Worm (Caenorhabditis elegans) whole organism, mixed stage, embryonic: ENCODE measurements around the gene clec-228.

ENCODE experiments used
- M03D4.4 ChIP-seq: sonication (generic microtip); optimal IDR thresholded peaks from 2 replicates; lab custom pipeline; 2017; ENCODE audit warnings: mild to moderate bottlenecking, missing genetic modification characterization, missing compliant biosample characterization
- bed-3 ChIP-seq: fragments of 200-800 bp; sonication (Bioruptor generic); optimal IDR thresholded peaks from 3 replicates; lab custom pipeline; 2018; ENCODE audit warnings: mild to moderate bottlenecking, missing genetic modification characterization, moderate library complexity, missing compliant biosample characterization
- blmp-1 ChIP-seq: fragments of 150-350 bp; optimal IDR thresholded peaks from 2 replicates; lab custom pipeline; 2014; ENCODE audit warnings: missing biosample characterization, missing genetic modification characterization
- ceh-39 ChIP-seq: fragments of 150-350 bp; optimal IDR thresholded peaks from 2 replicates; lab custom pipeline; 2014; ENCODE audit warnings: missing biosample characterization, missing genetic modification characterization
- ceh-43 ChIP-seq: fragments of 200-800 bp; sonication (Bioruptor generic); optimal IDR thresholded peaks from 2 replicates; lab custom pipeline; 2018; ENCODE audit warnings: mild to moderate bottlenecking, missing genetic modification characterization, moderate library complexity, missing compliant biosample characterization
- ceh-83 ChIP-seq: fragments of 200-800 bp; sonication (Bioruptor generic); optimal IDR thresholded peaks from 2 replicates; lab custom pipeline; 2018; ENCODE audit warnings: mild to moderate bottlenecking, missing genetic modification characterization, missing compliant biosample characterization
- ces-1 ChIP-seq: fragments of 150-350 bp; optimal IDR thresholded peaks from 2 replicates; lab custom pipeline; 2014; ENCODE audit warnings: missing biosample characterization, missing genetic modification reagents, missing genetic modification characterization
- drap-1 ChIP-seq: fragments of 200-800 bp; sonication (Bioruptor generic); optimal IDR thresholded peaks from 3 replicates; lab custom pipeline; 2018; ENCODE audit warnings: mild to moderate bottlenecking, missing genetic modification characterization, missing compliant biosample characterization
- flh-1 ChIP-seq: fragments of 200-800 bp; sonication (Bioruptor generic); optimal IDR thresholded peaks from 2 replicates; lab custom pipeline; 2018; ENCODE audit warnings: mild to moderate bottlenecking, missing genetic modification characterization, moderate library complexity, missing compliant biosample characterization
- ham-2 ChIP-seq: fragments of 200-800 bp; sonication (Bioruptor generic); optimal IDR thresholded peaks from 2 replicates; lab custom pipeline; 2018; ENCODE audit warnings: mild to moderate bottlenecking, missing genetic modification characterization, missing compliant biosample characterization
- hlh-1 ChIP-seq: fragments of 150-350 bp; optimal IDR thresholded peaks from 2 replicates; lab custom pipeline; 2014; ENCODE audit warnings: missing biosample characterization, missing genetic modification reagents, missing genetic modification characterization
- lin-13 ChIP-seq: fragments of 150-350 bp; optimal IDR thresholded peaks from 2 replicates; lab custom pipeline; 2014; ENCODE audit warnings: missing biosample characterization, missing genetic modification characterization
- lin-32 ChIP-seq: fragments of 200-800 bp; sonication (Bioruptor generic); optimal IDR thresholded peaks from 2 replicates; lab custom pipeline; 2018; ENCODE audit warnings: mild to moderate bottlenecking, missing genetic modification characterization, missing compliant biosample characterization
- lsy-2 ChIP-seq: fragments of 150-350 bp; optimal IDR thresholded peaks from 2 replicates; lab custom pipeline; 2014; ENCODE audit warnings: missing biosample characterization, missing genetic modification characterization
- mab-5 ChIP-seq: fragments of 150-350 bp; optimal IDR thresholded peaks from 2 replicates; lab custom pipeline; 2014; ENCODE audit warnings: missing biosample characterization, missing genetic modification characterization
- mls-2 ChIP-seq: sonication (generic microtip); optimal IDR thresholded peaks from 2 replicates; lab custom pipeline; 2016; ENCODE audit warnings: mild to moderate bottlenecking, missing genetic modification characterization, moderate library complexity, missing compliant biosample characterization
- nhr-237 ChIP-seq: fragments of 150-350 bp; optimal IDR thresholded peaks from 2 replicates; lab custom pipeline; 2014; ENCODE audit warnings: missing biosample characterization, missing genetic modification characterization
- nhr-28 ChIP-seq: fragments of 150-350 bp; optimal IDR thresholded peaks from 2 replicates; lab custom pipeline; 2014; ENCODE audit warnings: missing biosample characterization, missing genetic modification characterization
- nhr-76 ChIP-seq: sonication (generic microtip); optimal IDR thresholded peaks from 2 replicates; lab custom pipeline; 2017; ENCODE audit warnings: missing biosample characterization, missing genetic modification characterization
- pha-4 ChIP-seq: fragments of 150-350 bp; optimal IDR thresholded peaks from 2 replicates; lab custom pipeline; 2018; ENCODE audit warnings: missing biosample characterization, missing genetic modification reagents, missing genetic modification characterization
- sem-2 ChIP-seq: fragments of 200-800 bp; sonication (Bioruptor generic); optimal IDR thresholded peaks from 2 replicates; lab custom pipeline; 2018; ENCODE audit warnings: mild to moderate bottlenecking, missing genetic modification characterization, missing compliant biosample characterization
- sptf-1 ChIP-seq: sonication (generic microtip); optimal IDR thresholded peaks from 2 replicates; lab custom pipeline; 2017; ENCODE audit warnings: mild to moderate bottlenecking, missing genetic modification characterization, moderate library complexity, missing compliant biosample characterization
- tbx-8 ChIP-seq: fragments of 200-800 bp; sonication (Bioruptor generic); optimal IDR thresholded peaks from 2 replicates; lab custom pipeline; 2018; ENCODE audit warnings: mild to moderate bottlenecking, missing genetic modification characterization, moderate library complexity, missing compliant biosample characterization
- unc-120 ChIP-seq: sonication (generic microtip); optimal IDR thresholded peaks from 2 replicates; lab custom pipeline; 2017; ENCODE audit warnings: missing genetic modification characterization, missing compliant biosample characterization; ENCODE audit not compliant: poor library complexity, severe bottlenecking
- unc-39 ChIP-seq: fragments of 150-350 bp; optimal IDR thresholded peaks from 2 replicates; lab custom pipeline; 2014; ENCODE audit warnings: missing biosample characterization, missing genetic modification characterization
- unc-62 ChIP-seq: fragments of 150-350 bp; optimal IDR thresholded peaks from 2 replicates; lab custom pipeline; 2014; ENCODE audit warnings: missing biosample characterization, missing genetic modification reagents, missing genetic modification characterization
- zip-8 ChIP-seq: fragments of 150-350 bp; optimal IDR thresholded peaks from 2 replicates; lab custom pipeline; 2014; ENCODE audit warnings: missing biosample characterization, missing genetic modification characterization
- ztf-11 ChIP-seq: fragments of 150-350 bp; optimal IDR thresholded peaks from 2 replicates; lab custom pipeline; 2014; ENCODE audit warnings: missing biosample characterization, missing genetic modification characterization

The clec-228 gene

DNA sequence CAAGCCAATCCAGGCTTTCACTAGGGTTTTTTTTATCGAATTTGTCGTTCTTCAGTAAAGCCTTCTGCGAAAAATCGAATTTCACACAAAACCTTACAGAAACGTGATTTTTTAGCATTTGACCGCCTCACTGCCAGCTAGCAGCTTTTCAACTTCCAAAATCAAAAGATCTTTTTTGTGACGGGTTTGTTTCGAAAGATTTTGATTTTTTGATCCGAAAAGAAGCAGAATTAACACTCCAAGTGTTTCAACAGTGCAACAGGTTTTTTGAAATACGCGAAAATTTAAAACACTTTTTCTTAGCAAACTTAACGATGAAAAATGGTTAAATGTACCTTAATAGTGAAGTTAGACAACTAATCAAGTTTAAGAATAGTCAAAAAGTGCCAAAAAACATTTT is 2.1 kb upstream of the clec-228 start, which contains the start of gene clec-229:
Gene clec-229 (minus strand): TSS at position 101 of the 400 bp plus-strand sequence.
- TF ChIP-seq sptf-1 (tag; lab: Kevin White, UChicago) (no peak), blmp-1 (tag; lab: Kevin White, UChicago) (no peak), nhr-28 (tag; lab: Kevin White, UChicago) (no peak), hlh-1 (tag; lab: Kevin White, UChicago) (no peak), unc-39 (tag; lab: Kevin White, UChicago) (no peak), tbx-8 (no peak), ceh-39 (tag; lab: Kevin White, UChicago) (no peak), ces-1 (GFP tag; lab: Kevin White, UChicago) (no peak), lsy-2 (tag; lab: Kevin White, UChicago) (no peak)

DNA sequence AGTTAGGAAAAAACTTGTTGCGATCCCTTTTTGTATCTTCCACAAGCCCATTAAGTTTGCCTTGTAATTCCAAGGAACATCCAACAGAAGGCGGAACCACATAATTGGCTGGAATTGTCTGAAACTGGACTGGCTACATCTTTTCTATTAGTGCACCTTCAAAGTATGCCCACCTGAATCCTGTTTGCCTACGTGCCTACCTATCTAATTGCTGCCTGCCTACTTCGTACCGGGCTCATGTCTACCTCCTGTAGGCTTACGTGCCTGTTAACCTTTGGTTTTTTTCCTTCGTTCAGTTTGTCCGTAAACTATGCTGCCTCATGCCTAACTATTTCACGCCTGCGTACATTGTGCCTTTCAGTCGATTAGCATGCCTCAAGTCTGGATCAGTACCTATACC is 1.9 kb downstream of the clec-228 start, which contains the start of gene wrt-7:
Gene wrt-7 (minus strand): TSS at position 101 of the 400 bp plus-strand sequence.
- TF ChIP-seq pha-4 (tag; lab: Kevin White, UChicago) (no peak), bed-3 (no peak), hlh-1 (tag; lab: Kevin White, UChicago) (no peak), sem-2 (no peak), lin-32 (no peak)

DNA sequence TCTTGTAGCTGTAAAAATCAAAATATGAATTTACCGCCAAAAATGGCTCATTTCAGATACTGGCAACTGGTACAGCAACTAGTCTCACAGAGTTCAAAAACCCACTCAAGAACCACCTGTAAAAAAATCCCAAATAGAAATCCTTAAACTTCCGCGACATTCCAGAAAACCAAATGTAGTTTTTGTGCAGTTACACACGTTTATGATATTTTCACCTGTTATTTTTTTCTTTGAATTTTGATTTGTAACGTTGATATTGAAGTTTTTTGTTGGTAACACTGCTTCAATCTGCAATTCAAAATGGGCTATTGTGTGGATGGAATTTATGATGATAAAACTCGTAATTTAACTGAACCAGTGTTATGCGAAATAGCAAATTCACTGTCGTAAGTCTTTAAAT is 6.4 kb downstream of the clec-228 start, which contains the start of gene srw-113:
Gene srw-113 (plus strand): TSS at position 301 of the 400 bp plus-strand sequence.
- no peak for TF ChIP-seq ztf-11
- no peak for TF ChIP-seq lsy-2 (tag; lab: Kevin White, UChicago)
- TF ChIP-seq blmp-1 (tag; lab: Kevin White, UChicago), result no peak
- no peak for TF ChIP-seq zip-8 (tag; lab: Kevin White, UChicago)
- no peak for TF ChIP-seq bed-3
- TF ChIP-seq pha-4 (tag; lab: Kevin White, UChicago), result no peak
- no peak for TF ChIP-seq lin-32
- no peak for TF ChIP-seq ceh-43
- no peak for TF ChIP-seq unc-120 (tag; lab: Kevin White, UChicago)
- TF ChIP-seq mls-2 (tag; lab: Kevin White, UChicago), result no peak
- TF ChIP-seq nhr-237 (tag; lab: Kevin White, UChicago), result no peak
- TF ChIP-seq drap-1, result no peak
- no peak for TF ChIP-seq unc-39 (tag; lab: Kevin White, UChicago)
- TF ChIP-seq M03D4.4 (tag; lab: Kevin White, UChicago), result no peak

DNA sequence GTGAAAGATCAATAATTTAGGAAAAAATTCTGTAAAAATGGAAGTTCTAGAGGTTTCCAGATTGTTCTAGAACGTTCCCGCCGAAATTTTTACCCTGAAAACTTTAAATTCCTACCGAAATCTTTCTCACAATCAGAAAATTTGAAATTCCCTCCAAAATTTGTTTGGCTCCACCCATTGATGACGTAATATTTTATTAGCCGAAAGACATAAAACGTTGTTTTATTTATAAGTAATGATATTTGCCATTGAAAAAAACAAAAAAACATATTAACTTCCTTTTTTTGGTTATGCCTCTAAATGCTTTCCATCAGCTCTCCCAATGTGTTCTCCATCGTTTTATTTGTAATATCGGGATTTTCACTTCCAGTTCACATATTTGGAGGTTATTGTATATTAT is 8.9 kb downstream of the clec-228 start, which contains the start of gene srh-295:
Gene srh-295 (plus strand): TSS at position 301 of the 400 bp plus-strand sequence.
- TF ChIP-seq nhr-237 (tag; lab: Kevin White, UChicago) (no peak), zip-8 (tag; lab: Kevin White, UChicago) (peak; percentile 70), nhr-76 (no peak), flh-1 (GFP tag; lab: Kevin White, UChicago) (no peak), unc-39 (tag; lab: Kevin White, UChicago) (no peak), ceh-83 (GFP tag; lab: Kevin White, UChicago) (no peak)
- TF ChIP-seq, all 35 proteins: peak for 1

DNA sequence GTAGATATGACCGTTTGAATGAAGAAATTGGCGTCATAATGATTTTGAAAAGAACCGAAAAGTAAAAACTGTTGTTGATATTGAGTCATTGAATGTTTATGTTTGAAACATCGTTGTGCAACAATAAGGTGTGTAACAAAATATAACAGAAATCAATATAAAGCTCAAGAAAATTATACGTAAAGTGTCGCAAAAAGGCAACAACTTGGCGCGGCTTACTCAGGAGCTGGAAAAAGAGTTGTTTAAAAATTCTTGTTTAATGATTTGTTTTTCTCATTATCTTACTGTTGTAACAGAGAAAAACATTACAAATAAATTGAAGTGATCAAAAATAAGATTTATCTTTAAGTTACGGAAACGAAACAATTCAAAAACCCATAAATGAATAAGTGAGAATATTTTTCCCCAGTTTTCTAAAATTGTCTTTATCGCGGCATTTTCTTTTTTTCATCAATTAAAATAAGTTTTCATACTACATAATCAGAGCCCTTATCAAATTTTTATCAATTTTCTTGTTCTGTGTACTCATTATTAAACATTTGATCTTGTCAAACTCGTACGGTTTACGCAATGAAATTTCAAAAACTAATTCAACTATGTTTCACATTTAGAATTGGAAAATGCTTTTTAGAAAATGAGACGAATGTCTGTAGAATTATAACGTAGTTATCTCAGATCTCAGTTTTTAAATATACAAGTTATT is 11.4 kb downstream of the clec-228 start, which contains the start of gene ZK1037.6:
Gene ZK1037.6 (minus strand): TSS at position 51 of the 703 bp plus-strand sequence.
- TF ChIP-seq sem-2 (no peak), hlh-1 (tag; lab: Kevin White, UChicago) (no peak), unc-120 (tag; lab: Kevin White, UChicago) (no peak), ceh-43 (no peak)
- TF ChIP-seq, all 35 proteins: peak for 0

DNA sequence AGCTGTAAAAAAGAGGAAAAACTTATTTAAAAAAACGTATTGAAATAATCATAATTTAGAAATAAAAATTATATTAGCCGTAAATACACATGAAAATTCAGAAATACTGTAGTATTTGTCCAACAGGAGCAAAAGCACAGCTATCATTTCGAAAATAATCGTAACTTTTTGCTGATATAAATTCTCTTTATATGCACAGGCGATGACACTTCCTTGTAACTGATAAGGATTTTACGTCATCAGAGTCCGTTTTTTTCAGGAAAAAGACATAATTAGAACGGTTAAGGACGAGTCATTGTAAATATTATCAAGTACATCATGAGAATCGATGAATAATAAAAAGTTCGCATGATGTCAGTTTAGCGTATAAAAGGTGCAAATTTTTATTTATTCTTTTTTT is 15.8 kb downstream of the clec-228 start:
- no peak for TF ChIP-seq mls-2 (tag; lab: Kevin White, UChicago)
- no peak for TF ChIP-seq lin-13 (tag; lab: Kevin White, UChicago)
- no peak for TF ChIP-seq drap-1
- TF ChIP-seq lin-32, result no peak
- no peak for TF ChIP-seq flh-1 (GFP tag; lab: Kevin White, UChicago)
- TF ChIP-seq zip-8 (tag; lab: Kevin White, UChicago), result no peak
- TF ChIP-seq ham-2 (GFP tag; lab: Kevin White, UChicago), result no peak
- TF ChIP-seq hlh-1 (tag; lab: Kevin White, UChicago), result no peak
- no peak for TF ChIP-seq blmp-1 (tag; lab: Kevin White, UChicago)
- no peak for TF ChIP-seq ceh-83 (GFP tag; lab: Kevin White, UChicago)
- TF ChIP-seq nhr-237 (tag; lab: Kevin White, UChicago), result no peak
- TF ChIP-seq M03D4.4 (tag; lab: Kevin White, UChicago), result no peak
- no peak for TF ChIP-seq pha-4 (tag; lab: Kevin White, UChicago)
- TF ChIP-seq nhr-76, result no peak
- TF ChIP-seq unc-39 (tag; lab: Kevin White, UChicago), result no peak
- no peak for TF ChIP-seq unc-120 (tag; lab: Kevin White, UChicago)
- TF ChIP-seq mab-5 (tag; lab: Kevin White, UChicago), result no peak
- no peak for TF ChIP-seq unc-62 (GFP tag; lab: Kevin White, UChicago)
- TF ChIP-seq sem-2, result no peak
